Worm (Caenorhabditis elegans): ENCODE measurements around the gene srg-22.

srg-22 gene

ce11 chrII:3091268-3091667 lies 2.0 kb downstream of the srg-22 start, which contains the start of gene srg-21:
srg-21 (minus strand) TSS chrII:3091368.
- TF ChIP-seq F33H1.4 (GFP tag; IDR thresholded peaks at IDR 0.05) (no peak), attf-3 (GFP tag; conservative IDR thresholded peaks at IDR 0.05) (no peak), akir-1 (GFP tag; optimal IDR thresholded peaks at IDR 0.05) (no peak), rpc-1 (optimal IDR thresholded peaks at IDR 0.05) (no peak), rpc-1 (tag; optimal IDR thresholded peaks at IDR 0.05) (no peak), B0035.1 (tag; optimal IDR thresholded peaks at IDR 0.05) (no peak), ceh-79 (tag; optimal IDR thresholded peaks at IDR 0.05) (no peak), ztf-25 (GFP tag; IDR thresholded peaks at IDR 0.05) (no peak), egl-18 (GFP tag; IDR thresholded peaks at IDR 0.05) (no peak), ama-1 (optimal IDR thresholded peaks at IDR 0.05) (no peak), ama-1 (GFP tag; optimal IDR thresholded peaks at IDR 0.05) (no peak), Y67H2A.10 (GFP tag; conservative IDR thresholded peaks at IDR 0.05) (no peak), dpff-1 (tag; optimal IDR thresholded peaks at IDR 0.05) (no peak), xnd-1 (tag; optimal IDR thresholded peaks at IDR 0.05) (no peak), unc-62 (GFP tag; optimal IDR thresholded peaks at IDR 0.05) (no peak), hlh-26 (GFP tag; conservative IDR thresholded peaks at IDR 0.05) (no peak)

DNA sequence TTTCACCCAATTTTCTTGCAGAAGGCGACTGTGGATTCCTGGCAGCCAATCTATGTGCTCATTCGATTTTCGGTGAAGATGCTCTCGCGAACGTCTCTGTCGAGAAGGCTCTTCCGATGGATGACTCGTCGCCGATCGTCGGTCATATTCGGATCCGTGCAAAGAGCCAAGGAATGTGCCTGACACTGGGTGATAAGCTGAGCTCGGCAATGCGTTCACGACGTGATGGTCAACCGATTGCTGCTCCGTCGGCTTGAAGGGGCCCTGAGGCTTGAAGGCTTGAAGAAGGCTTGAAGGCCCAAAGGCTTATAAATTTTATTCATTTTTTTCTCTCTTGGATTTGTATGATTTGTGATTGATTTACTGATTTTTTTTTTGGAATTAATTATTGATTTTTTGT lies 6.1 kb downstream of the srg-22 start:
- TF ChIP-seq zfh-2 (GFP tag; conservative IDR thresholded peaks at IDR 0.05) (peak; percentile 67), hlh-12 (tag; optimal IDR thresholded peaks at IDR 0.05) (no peak)

- TF ChIP-seq hmg-20 (GFP tag; IDR thresholded peaks at IDR 0.05) = no peak
- no peak for TF ChIP-seq K11D2.4 (GFP tag; IDR thresholded peaks at IDR 0.05)
- no peak for TF ChIP-seq F22D6.2 (tag; optimal IDR thresholded peaks at IDR 0.05)
- TF ChIP-seq T07F8.4 (tag; optimal IDR thresholded peaks at IDR 0.05) = no peak
- TF ChIP-seq pha-4 (tag; optimal IDR thresholded peaks at IDR 0.05) = no peak
- no peak for TF ChIP-seq chd-7 (tag; optimal IDR thresholded peaks at IDR 0.05)
- TF ChIP-seq akir-1 (GFP tag; optimal IDR thresholded peaks at IDR 0.05) = no peak
- no peak for TF ChIP-seq lir-1 (GFP tag; conservative IDR thresholded peaks at IDR 0.05)
- no peak for TF ChIP-seq B0261.1 (tag; optimal IDR thresholded peaks at IDR 0.05)
- TF ChIP-seq cebp-2 (GFP tag; IDR thresholded peaks at IDR 0.05) = no peak
Observed at ce11 chrII:3078496-3078895, 14.8 kb downstream of the srg-22 start, which contains the start of gene copb-1. copb-1 (plus strand) TSS chrII:3078796.

- TF ChIP-seq ceh-79 (tag; optimal IDR thresholded peaks at IDR 0.05) = peak; percentile 9
- TF ChIP-seq mxl-1 (tag; optimal IDR thresholded peaks at IDR 0.05) = peak; percentile 15
- no peak for TF ChIP-seq nfya-1 (tag; optimal IDR thresholded peaks at IDR 0.05; ENCODE audit: borderline replicate concordance, insufficient read depth)
- TF ChIP-seq K12H6.12 (tag; optimal IDR thresholded peaks at IDR 0.05) = peak; percentile 70
- no peak for TF ChIP-seq chd-7 (tag; optimal IDR thresholded peaks at IDR 0.05)
- peak; percentile 94 for TF ChIP-seq lin-40 (tag; optimal IDR thresholded peaks at IDR 0.05)
- TF ChIP-seq nhr-27 (tag; optimal IDR thresholded peaks at IDR 0.05) = no peak
- TF ChIP-seq F10E7.11 (tag; optimal IDR thresholded peaks at IDR 0.05) = no peak
- TF ChIP-seq ceh-58 (GFP tag; IDR thresholded peaks at IDR 0.05) = no peak
- no peak for TF ChIP-seq nhr-179 (tag; optimal IDR thresholded peaks at IDR 0.05)
- TF ChIP-seq T26A5.8 (tag; optimal IDR thresholded peaks at IDR 0.05) = no peak
- TF ChIP-seq ztf-22 (GFP tag; optimal IDR thresholded peaks at IDR 0.05) = no peak
- TF ChIP-seq attf-5 (GFP tag; optimal IDR thresholded peaks at IDR 0.05) = peak; percentile 83
- TF ChIP-seq pbrm-1 (GFP tag; IDR thresholded peaks at IDR 0.05) = peak; percentile 96
- TF ChIP-seq madf-10 (tag; optimal IDR thresholded peaks at IDR 0.05) = peak; percentile 51
- peak; percentile 70 for TF ChIP-seq F49E8.2 (tag; optimal IDR thresholded peaks at IDR 0.05; ENCODE audit: insufficient read depth)
- no peak for TF ChIP-seq ama-1 (optimal IDR thresholded peaks at IDR 0.05)
- TF ChIP-seq ama-1 (GFP tag; optimal IDR thresholded peaks at IDR 0.05) = peak in 1 of 2 experiments; percentile 16
- peak; percentile 48 for TF ChIP-seq ztf-3 (GFP tag; optimal IDR thresholded peaks at IDR 0.05)
- peak; percentile 51 for TF ChIP-seq snpc-1.3 (tag; optimal IDR thresholded peaks at IDR 0.05; ENCODE audit: insufficient read depth)
- TF ChIP-seq xnd-1 (tag; optimal IDR thresholded peaks at IDR 0.05) = peak; percentile 69
- TF ChIP-seq ceh-40 (GFP tag; IDR thresholded peaks at IDR 0.05) = no peak
- no peak; the same call in 1 of the 2 replicates for TF ChIP-seq rcor-1 (GFP tag; IDR thresholded peaks at IDR 0.05)
- no peak; the same call in 1 of the 2 replicates for TF ChIP-seq lir-1 (GFP tag; conservative IDR thresholded peaks at IDR 0.05)
Observed at ce11 chrII:3076915-3077314, 16.3 kb downstream of the srg-22 start, which contains the start of gene Y25C1A.8. Y25C1A.8 (minus strand) TSS chrII:3076959.
